Worm (Caenorhabditis elegans) whole organism, early embryonic: Measurements from ENCODE around the gene Y51A2D.13.

ENCODE experiments used
- ama-1 ChIP-seq: fragments of 150-350 bp; optimal IDR thresholded peaks from 2 replicates; lab custom pipeline; 2014
- ceh-13 ChIP-seq: fragments of 200-800 bp; sonication (Bioruptor generic); optimal IDR thresholded peaks from 2 replicates; lab custom pipeline; 2018; ENCODE audit warnings: mild to moderate bottlenecking, missing genetic modification characterization, missing compliant biosample characterization
- hmg-4 ChIP-seq: fragments of 200-800 bp; sonication (Bioruptor generic); optimal IDR thresholded peaks from 2 replicates; lab custom pipeline; 2018; ENCODE audit warnings: mild to moderate bottlenecking, missing genetic modification characterization, missing compliant biosample characterization
- scrt-1 ChIP-seq: fragments of 200-800 bp; sonication (Bioruptor generic); IDR thresholded peaks from 2 replicates; pipeline ENCODE4 v1.3.6; 2022; ENCODE audit warnings: missing genetic modification characterization, missing compliant biosample characterization
- sea-1 ChIP-seq: fragments of 200-800 bp; sonication (Bioruptor generic); conservative IDR thresholded peaks from 2 replicates; pipeline ENCODE4 v1.3.6; 2022; ENCODE audit warnings: missing genetic modification characterization, missing compliant biosample characterization
- tbx-11 ChIP-seq: fragments of 200-800 bp; sonication (Bioruptor generic); IDR thresholded peaks from 2 replicates; pipeline ENCODE4 v1.3.6; 2022; ENCODE audit warnings: missing genetic modification characterization, missing compliant biosample characterization

- TF ChIP-seq hmg-4 (GFP tag; lab: Kevin White, UChicago) (no peak), sea-1 (GFP tag; lab: Robert Waterston, UW) (no peak), scrt-1 (GFP tag; lab: Robert Waterston, UW) (no peak), ama-1 (lab: Kevin White, UChicago) (no peak), ceh-13 (GFP tag; lab: Kevin White, UChicago) (no peak), tbx-11 (GFP tag; lab: Robert Waterston, UW) (no peak)
Observed at ce11 chrV:18578306-18578705, 1.3 kb downstream of the Y51A2D.13 start.
